Fruit fly (Drosophila melanogaster): ENCODE data around the gene CG13309.

dm6 chr3L:8836162-8836561 is 26.0 kb downstream of the CG13309 start, which contains the start of gene CG32026:
- no peak for TF ChIP-seq h (optimal IDR thresholded peaks at IDR 0.05)
- no peak for TF ChIP-seq Myc (optimal IDR thresholded peaks at IDR 0.05)
- no peak for TF ChIP-seq insv (optimal IDR thresholded peaks at IDR 0.05)
- no peak for TF ChIP-seq psq (optimal IDR thresholded peaks at IDR 0.05)
- TF ChIP-seq Sin3A (optimal IDR thresholded peaks at IDR 0.05) = no peak
- TF ChIP-seq ttk (optimal IDR thresholded peaks at IDR 0.05) = no peak

Measured in Kc167 (cell line).